Fruit fly (Drosophila melanogaster): Measurements from ENCODE around the gene CG32532.

The CG32532 gene

DNA sequence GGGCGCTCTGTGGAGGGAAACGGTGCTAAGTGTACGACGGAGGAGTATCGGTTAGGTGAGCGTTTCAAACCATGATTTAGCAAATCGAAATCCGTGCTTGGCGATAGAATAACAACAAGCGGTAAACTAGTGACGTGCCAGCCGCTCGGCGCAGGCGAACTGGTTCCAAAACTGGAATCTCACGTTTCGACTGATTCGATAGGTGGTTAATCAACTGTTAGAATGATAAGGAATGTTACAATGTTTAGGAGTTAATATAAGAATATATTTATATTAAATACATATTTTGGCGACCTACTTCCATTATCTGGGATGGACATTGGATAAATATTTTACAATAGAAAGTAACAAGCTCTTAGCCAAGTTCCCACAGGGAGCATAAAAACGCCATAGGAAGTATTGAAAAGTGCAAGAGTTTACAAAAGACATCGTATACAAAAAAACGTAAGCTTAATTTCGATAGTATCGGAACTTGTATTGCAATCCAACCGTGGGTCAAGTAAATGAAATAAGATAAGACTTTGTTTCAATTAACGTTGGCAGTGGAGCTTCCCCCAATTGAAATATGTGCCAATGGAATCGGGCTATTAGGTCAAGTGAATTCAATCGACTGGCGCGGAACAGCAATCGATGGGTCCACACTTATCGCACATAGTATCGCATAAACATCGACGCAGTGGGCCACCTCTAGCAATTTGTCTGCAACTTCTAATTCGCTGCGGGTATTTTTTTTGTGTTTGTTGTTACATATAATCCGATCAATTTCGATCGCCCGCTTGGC is 52.3 kb downstream of the CG32532 start, which contains the start of the genes ksh, CG14200 and Pfrx (continued):
- no peak for TF ChIP-seq mirr (GFP tag; optimal IDR thresholded peaks at IDR 0.05)
- TF ChIP-seq pros (GFP tag; optimal IDR thresholded peaks at IDR 0.05): no peak
- no peak for TF ChIP-seq trh (GFP tag; optimal IDR thresholded peaks at IDR 0.05)
- TF ChIP-seq CG17829 (tag; optimal IDR thresholded peaks at IDR 0.05): no peak
- no peak for TF ChIP-seq CG34422 (GFP tag; IDR thresholded peaks at IDR 0.05)
- no peak for TF ChIP-seq CkIIα-i1 (GFP tag; IDR thresholded peaks at IDR 0.05)
- TF ChIP-seq CG7556 (GFP tag; optimal IDR thresholded peaks at IDR 0.05): no peak
- TF ChIP-seq Abd-B (GFP tag; optimal IDR thresholded peaks at IDR 0.05): peak; percentile 26
- no peak for TF ChIP-seq Taf1 (GFP tag; IDR thresholded peaks at IDR 0.05)
- peak; percentile 17 for TF ChIP-seq Nf-YC (tag; optimal IDR thresholded peaks at IDR 0.05)
- TF ChIP-seq wek (GFP tag; optimal IDR thresholded peaks at IDR 0.05): no peak
- TF ChIP-seq dan (GFP tag; IDR thresholded peaks at IDR 0.05): no peak
- TF ChIP-seq Sry-β (GFP tag; optimal IDR thresholded peaks at IDR 0.05): no peak
- no peak for TF ChIP-seq kni (GFP tag; optimal IDR thresholded peaks at IDR 0.05)
- peak; percentile 57 for TF ChIP-seq CG14710 (tag; optimal IDR thresholded peaks at IDR 0.05)
- TF ChIP-seq scrt (GFP tag; optimal IDR thresholded peaks at IDR 0.05): no peak
- no peak for TF ChIP-seq CG11696 (GFP tag; IDR thresholded peaks at IDR 0.05)
- peak; percentile 92 for TF ChIP-seq BEAF-32 (GFP tag; optimal IDR thresholded peaks at IDR 0.05)
- no peak for TF ChIP-seq dati (GFP tag; IDR thresholded peaks at IDR 0.05)
- TF ChIP-seq ato (GFP tag; IDR thresholded peaks at IDR 0.05; ENCODE audit: partially characterized antibody): peak; percentile 80
- no peak for TF ChIP-seq MTF-1 (GFP tag; optimal IDR thresholded peaks at IDR 0.05; ENCODE audit: borderline replicate concordance)
- no peak for TF ChIP-seq E2f1 (GFP tag; IDR thresholded peaks at IDR 0.05)
- no peak for TF ChIP-seq ash1 (GFP tag; optimal IDR thresholded peaks at IDR 0.05)
- no peak for TF ChIP-seq ranshi (GFP tag; IDR thresholded peaks at IDR 0.05)
- no peak for TF ChIP-seq CG4404 (GFP tag; IDR thresholded peaks at IDR 0.05)
- peak; percentile 39 for TF ChIP-seq Ets97D (GFP tag; optimal IDR thresholded peaks at IDR 0.05)
- no peak for TF ChIP-seq CG14965 (GFP tag; optimal IDR thresholded peaks at IDR 0.05; ENCODE audit: borderline replicate concordance)
- TF ChIP-seq CG10147 (GFP tag; optimal IDR thresholded peaks at IDR 0.05): no peak
- no peak for TF ChIP-seq ham (GFP tag; IDR thresholded peaks at IDR 0.05)
- no peak for TF ChIP-seq cad (GFP tag; optimal IDR thresholded peaks at IDR 0.05)
- TF ChIP-seq CG11093 (GFP tag; IDR thresholded peaks at IDR 0.05): no peak
- no peak for TF ChIP-seq abd-A (tag; optimal IDR thresholded peaks at IDR 0.05)
- peak; percentile 15 for TF ChIP-seq repo (GFP tag; optimal IDR thresholded peaks at IDR 0.05)
- TF ChIP-seq CG11398 (GFP tag; optimal IDR thresholded peaks at IDR 0.05): no peak
- no peak for TF ChIP-seq CG11247 (GFP tag; IDR thresholded peaks at IDR 0.05)
- no peak for TF ChIP-seq seq (GFP tag; IDR thresholded peaks at IDR 0.05)
- no peak for TF ChIP-seq CG16815 (GFP tag; optimal IDR thresholded peaks at IDR 0.05)
- TF ChIP-seq CG12744 (GFP tag; optimal IDR thresholded peaks at IDR 0.05): no peak
- peak; percentile 28 for TF ChIP-seq shn (GFP tag; optimal IDR thresholded peaks at IDR 0.05)
- peak; percentile 88 for TF ChIP-seq vnd (GFP tag; IDR thresholded peaks at IDR 0.05; ENCODE audit: partially characterized antibody)
- no peak for TF ChIP-seq ATbp (GFP tag; optimal IDR thresholded peaks at IDR 0.05)
- no peak for TF ChIP-seq CG17568 (GFP tag; optimal IDR thresholded peaks at IDR 0.05)
- no peak for TF ChIP-seq trem (tag; optimal IDR thresholded peaks at IDR 0.05)
- TF ChIP-seq maf-S (GFP tag; optimal IDR thresholded peaks at IDR 0.05): peak; percentile 3
- TF ChIP-seq CG18262 (tag; optimal IDR thresholded peaks at IDR 0.05): no peak
- no peak for TF ChIP-seq Mes4 (GFP tag; optimal IDR thresholded peaks at IDR 0.05)
- TF ChIP-seq Hand (GFP tag; optimal IDR thresholded peaks at IDR 0.05): no peak
- peak; percentile 40; the same call in 1 of the 2 replicates for TF ChIP-seq CG6272 (GFP tag; IDR thresholded peaks at IDR 0.05)
- peak; percentile 21 for TF ChIP-seq NfI (GFP tag; optimal IDR thresholded peaks at IDR 0.05)
- peak; percentile 82 for TF ChIP-seq CG30020 (tag; optimal IDR thresholded peaks at IDR 0.05)

All from whole organism, embryonic.